Fruit fly (Drosophila melanogaster): ENCODE data around the gene CG42709.

Gene CG42709

dm6 chr3L:12792933-12793448, 3.0 kb downstream of the CG42709 start (continued):
- TF ChIP-seq Dfd (GFP tag; optimal IDR thresholded peaks at IDR 0.05): no peak
- peak; percentile 23 for TF ChIP-seq kah (GFP tag; optimal IDR thresholded peaks at IDR 0.05)
- TF ChIP-seq CG30431 (GFP tag; optimal IDR thresholded peaks at IDR 0.05): no peak
- TF ChIP-seq Lpt (GFP tag; optimal IDR thresholded peaks at IDR 0.05): no peak
- peak; percentile 40 for TF ChIP-seq Bteb2 (GFP tag; optimal IDR thresholded peaks at IDR 0.05)
- peak; percentile 75 for TF ChIP-seq CG10147 (GFP tag; optimal IDR thresholded peaks at IDR 0.05)
- no peak for TF ChIP-seq CG17912 (GFP tag; optimal IDR thresholded peaks at IDR 0.05)
- peak; percentile 62 for TF ChIP-seq CG32532 (GFP tag; IDR thresholded peaks at IDR 0.05)
- peak; percentile 10 for TF ChIP-seq CG5245 (GFP tag; optimal IDR thresholded peaks at IDR 0.05)
- peak; percentile 47 for TF ChIP-seq CG14710 (tag; optimal IDR thresholded peaks at IDR 0.05)
- peak; percentile 17 for TF ChIP-seq CG12104 (GFP tag; optimal IDR thresholded peaks at IDR 0.05)
- TF ChIP-seq CG12236 (GFP tag; optimal IDR thresholded peaks at IDR 0.05): no peak
- TF ChIP-seq CG31365 (tag; optimal IDR thresholded peaks at IDR 0.05): no peak
- TF ChIP-seq ase (GFP tag; IDR thresholded peaks at IDR 0.05): no peak
- peak; percentile 55 for TF ChIP-seq corto (GFP tag; optimal IDR thresholded peaks at IDR 0.05)
- TF ChIP-seq TFAM (GFP tag; optimal IDR thresholded peaks at IDR 0.05): no peak
- TF ChIP-seq nau (GFP tag; optimal IDR thresholded peaks at IDR 0.05): peak; percentile 36
- TF ChIP-seq CG1529 (GFP tag; optimal IDR thresholded peaks at IDR 0.05): peak; percentile 15
- no peak for TF ChIP-seq luna (GFP tag; optimal IDR thresholded peaks at IDR 0.05)
- peak; percentile 77 for TF ChIP-seq unpg (GFP tag; optimal IDR thresholded peaks at IDR 0.05)
- no peak for TF ChIP-seq Dad (GFP tag; optimal IDR thresholded peaks at IDR 0.05)
- no peak for TF ChIP-seq HLHmδ (GFP tag; optimal IDR thresholded peaks at IDR 0.05)
- peak; percentile 56 for TF ChIP-seq CG13894 (tag; optimal IDR thresholded peaks at IDR 0.05)
- peak; percentile 54 for TF ChIP-seq nerfin-1 (tag; optimal IDR thresholded peaks at IDR 0.05)
- no peak for TF ChIP-seq unc-4 (GFP tag; IDR thresholded peaks at IDR 0.05; ENCODE audit: partially characterized antibody)
- TF ChIP-seq lbe (GFP tag; optimal IDR thresholded peaks at IDR 0.05): peak; percentile 64
- no peak for TF ChIP-seq CG4707 (GFP tag; optimal IDR thresholded peaks at IDR 0.05)
- peak; percentile 19 for TF ChIP-seq CG1602 (GFP tag; optimal IDR thresholded peaks at IDR 0.05)
- peak; percentile 86 for TF ChIP-seq nom (GFP tag; optimal IDR thresholded peaks at IDR 0.05)
- peak; percentile 78 for TF ChIP-seq CG13424 (tag; optimal IDR thresholded peaks at IDR 0.05)
- TF ChIP-seq Jarid2 (GFP tag; optimal IDR thresholded peaks at IDR 0.05): peak; percentile 18
- peak; percentile 29 for TF ChIP-seq Abd-B (GFP tag; optimal IDR thresholded peaks at IDR 0.05)
- no peak for TF ChIP-seq CG16779 (GFP tag; IDR thresholded peaks at IDR 0.05)
- no peak for TF ChIP-seq ssp (GFP tag; IDR thresholded peaks at IDR 0.05)
- peak; percentile 40 for TF ChIP-seq gsb-n (tag; optimal IDR thresholded peaks at IDR 0.05)
- TF ChIP-seq CG12299 (tag; optimal IDR thresholded peaks at IDR 0.05): peak; percentile 44
- TF ChIP-seq crc (GFP tag; optimal IDR thresholded peaks at IDR 0.05): no peak
- TF ChIP-seq al (GFP tag; IDR thresholded peaks at IDR 0.05): 0 out of 2 replicates have a peak, but pooled peaks have one; percentile 31
- TF ChIP-seq esg (GFP tag; conservative IDR thresholded peaks at IDR 0.05): 0 out of 2 replicates have a peak, but pooled peaks have one; percentile 18
- TF ChIP-seq MBD-R2 (GFP tag; IDR thresholded peaks at IDR 0.05): no peak
- TF ChIP-seq sug (tag; optimal IDR thresholded peaks at IDR 0.05): peak; percentile 56
- peak; percentile 18 for TF ChIP-seq pho (GFP tag; optimal IDR thresholded peaks at IDR 0.05)
- TF ChIP-seq CG2889 (GFP tag; IDR thresholded peaks at IDR 0.05): no peak
- TF ChIP-seq maf-S (GFP tag; optimal IDR thresholded peaks at IDR 0.05): no peak
- TF ChIP-seq CG4282 (GFP tag; optimal IDR thresholded peaks at IDR 0.05): no peak
- TF ChIP-seq cad (GFP tag; optimal IDR thresholded peaks at IDR 0.05): no peak
- TF ChIP-seq mirr (GFP tag; optimal IDR thresholded peaks at IDR 0.05): peak; percentile 27
- TF ChIP-seq lab (GFP tag; optimal IDR thresholded peaks at IDR 0.05): peak; percentile 66
- no peak for TF ChIP-seq CG2202 (tag; optimal IDR thresholded peaks at IDR 0.05)
- no peak for TF ChIP-seq jing (GFP tag; optimal IDR thresholded peaks at IDR 0.05)
